Fruit fly (Drosophila melanogaster) whole organism, embryonic: ENCODE data around the gene DopEcR.

Source experiments
- Abd-B ChIP-seq: fragments of 200-800 bp; sonication (Bioruptor generic); optimal IDR thresholded peaks from 2 replicates; lab custom pipeline; 2018; ENCODE audit warnings: missing biosample characterization, mild to moderate bottlenecking, missing genetic modification characterization, moderate library complexity
- Adf1 ChIP-seq: fragments of 200-800 bp; sonication (Bioruptor generic); IDR thresholded peaks from 2 replicates; pipeline ENCODE4 v1.3.6; 2022; ENCODE audit warnings: missing biosample characterization, missing genetic modification characterization
- BtbVII ChIP-seq: fragments of 200-800 bp; sonication (Bioruptor generic); optimal IDR thresholded peaks from 3 replicates; lab custom pipeline; 2017; ENCODE audit warnings: missing biosample characterization, mild to moderate bottlenecking, missing genetic modification characterization
- C15 ChIP-seq: fragments of 200-800 bp; sonication (Bioruptor generic); IDR thresholded peaks from 3 replicates; pipeline ENCODE4 v1.3.6; 2022; ENCODE audit warnings: missing biosample characterization, missing genetic modification characterization
- CG10366 ChIP-seq: fragments of 200-800 bp; sonication (Bioruptor generic); IDR thresholded peaks from 2 replicates; pipeline ENCODE4 v1.3.6; 2022; ENCODE audit warnings: missing biosample characterization, missing genetic modification characterization
- CG10462 ChIP-seq: fragments of 200-800 bp; sonication (Bioruptor generic); optimal IDR thresholded peaks from 2 replicates; lab custom pipeline; 2016; ENCODE audit warnings: missing biosample characterization, missing genetic modification characterization
- CG10543 ChIP-seq: fragments of 200-800 bp; sonication (Bioruptor generic); optimal IDR thresholded peaks from 3 replicates; lab custom pipeline; 2017; ENCODE audit warnings: missing biosample characterization, mild to moderate bottlenecking, missing genetic modification characterization, moderate library complexity
- CG11247 ChIP-seq: fragments of 200-800 bp; sonication (Bioruptor generic); IDR thresholded peaks from 2 replicates; pipeline ENCODE4 v1.3.6; 2022; ENCODE audit warnings: missing biosample characterization, missing genetic modification characterization
- CG11398 ChIP-seq: fragments of 200-800 bp; sonication (Bioruptor generic); optimal IDR thresholded peaks from 2 replicates; lab custom pipeline; 2016; ENCODE audit warnings: missing biosample characterization, missing genetic modification characterization
- CG14050 ChIP-seq: fragments of 200-800 bp; sonication (Bioruptor generic); IDR thresholded peaks from 3 replicates; pipeline ENCODE4 v1.3.6; 2022; ENCODE audit warnings: missing biosample characterization, missing genetic modification characterization
- CG1529 ChIP-seq: fragments of 200-800 bp; sonication (Bioruptor generic); optimal IDR thresholded peaks from 3 replicates; lab custom pipeline; 2018; ENCODE audit warnings: missing biosample characterization, missing genetic modification characterization
- CG18011 ChIP-seq: fragments of 200-800 bp; sonication (Bioruptor generic); optimal IDR thresholded peaks from 2 replicates; lab custom pipeline; 2017; ENCODE audit warnings: missing biosample characterization, missing genetic modification characterization, mild to moderate bottlenecking, moderate library complexity, missing genotype
- CG2678 ChIP-seq: fragments of 200-800 bp; sonication (Bioruptor generic); optimal IDR thresholded peaks from 3 replicates; lab custom pipeline; 2019; ENCODE audit warnings: missing biosample characterization, mild to moderate bottlenecking, missing genetic modification characterization, moderate library complexity
- CG2712 ChIP-seq: fragments of 200-800 bp; optimal IDR thresholded peaks from 3 replicates; lab custom pipeline; 2019; ENCODE audit warnings: missing biosample characterization, mild to moderate bottlenecking, missing genetic modification characterization, moderate library complexity
- CG2875 ChIP-seq: fragments of 200-800 bp; sonication (Bioruptor generic); optimal IDR thresholded peaks from 2 replicates; lab custom pipeline; 2017; ENCODE audit warnings: missing biosample characterization, mild to moderate bottlenecking, missing genetic modification characterization, missing genetic modification reagents
- CG3847 ChIP-seq: fragments of 200-800 bp; sonication (Bioruptor generic); IDR thresholded peaks from 2 replicates; pipeline ENCODE4 v1.3.6; 2022; ENCODE audit warnings: missing biosample characterization, missing genetic modification characterization
- CG4820 ChIP-seq: fragments of 200-800 bp; sonication (Bioruptor generic); optimal IDR thresholded peaks from 3 replicates; lab custom pipeline; 2016; ENCODE audit warnings: missing biosample characterization, missing genetic modification characterization
- CG7556 ChIP-seq: fragments of 200-800 bp; sonication (Bioruptor generic); optimal IDR thresholded peaks from 2 replicates; lab custom pipeline; 2017; ENCODE audit warnings: missing biosample characterization, mild to moderate bottlenecking, missing genetic modification characterization
- CG7987 ChIP-seq: fragments of 200-800 bp; sonication (Bioruptor generic); optimal IDR thresholded peaks from 2 replicates; lab custom pipeline; 2018; ENCODE audit warnings: missing biosample characterization, mild to moderate bottlenecking, missing genetic modification characterization, moderate library complexity
- CG8290 ChIP-seq, 3 experiments: fragments of 200-800 bp; sonication (Bioruptor generic); optimal IDR thresholded peaks; 2 replicates each; lab custom pipeline; 2016 to 2019; ENCODE audit warnings: missing biosample characterization in 3 of 3, missing genetic modification characterization in 3 of 3, mild to moderate bottlenecking in 2 of 3, moderate library complexity in 1 of 3
- CG9817 ChIP-seq: fragments of 200-800 bp; sonication (Bioruptor generic); optimal IDR thresholded peaks from 2 replicates; lab custom pipeline; 2018; ENCODE audit warnings: missing biosample characterization, mild to moderate bottlenecking, missing genetic modification characterization, moderate library complexity
- Camta ChIP-seq: fragments of 200-800 bp; sonication (Bioruptor generic); optimal IDR thresholded peaks from 2 replicates; lab custom pipeline; 2016; ENCODE audit warnings: missing biosample characterization, missing genetic modification characterization
- Dip3 ChIP-seq: fragments of 200-800 bp; sonication (Bioruptor generic); optimal IDR thresholded peaks from 3 replicates; lab custom pipeline; 2016; ENCODE audit warnings: missing biosample characterization, missing genetic modification characterization
- GATAe ChIP-seq: fragments of 200-800 bp; sonication (Bioruptor generic); conservative IDR thresholded peaks from 2 replicates; pipeline ENCODE4 v1.3.6; 2022; ENCODE audit warnings: missing biosample characterization, missing genetic modification characterization
- Gsc ChIP-seq: fragments of 200-800 bp; sonication (Bioruptor generic); IDR thresholded peaks from 2 replicates; pipeline ENCODE4 v1.3.6; 2022; ENCODE audit warnings: missing biosample characterization, missing genetic modification characterization
- Hand ChIP-seq: fragments of 200-800 bp; sonication (Bioruptor generic); optimal IDR thresholded peaks from 2 replicates; lab custom pipeline; 2017; ENCODE audit warnings: mild to moderate bottlenecking, missing biosample characterization, missing genetic modification reagents, missing genetic modification characterization
- Hr78 ChIP-seq, 2 experiments: fragments of 200-800 bp in 1 of 2; fragments of >200 bp in 1 of 2; sonication (Bioruptor generic) in 1 of 2; optimal IDR thresholded peaks; 2 replicates each; lab custom pipeline; 2017 to 2019; ENCODE audit warnings: missing biosample characterization in 2 of 2, missing genetic modification characterization in 2 of 2, mild to moderate bottlenecking in 1 of 2, moderate library complexity in 1 of 2
- Lhr ChIP-seq: fragments of 200-800 bp; sonication (Bioruptor generic); optimal IDR thresholded peaks from 3 replicates; lab custom pipeline; 2017; ENCODE audit warnings: mild to moderate bottlenecking, missing biosample characterization, missing genetic modification reagents, missing genetic modification characterization
- PHDP ChIP-seq: fragments of 200-800 bp; sonication (Bioruptor generic); optimal IDR thresholded peaks from 3 replicates; lab custom pipeline; 2018; ENCODE audit warnings: missing biosample characterization, mild to moderate bottlenecking, missing genetic modification characterization, moderate library complexity
- Usf ChIP-seq: fragments of 200-800 bp; sonication (Bioruptor generic); optimal IDR thresholded peaks from 2 replicates; lab custom pipeline; 2017; ENCODE audit warnings: missing genotype, missing biosample characterization, missing genetic modification characterization
- Xrp1 ChIP-seq: fragments of 200-800 bp; sonication (Bioruptor generic); IDR thresholded peaks from 2 replicates; pipeline ENCODE4 v1.3.6; 2022; ENCODE audit warnings: missing biosample characterization, missing genetic modification characterization
- ara ChIP-seq: fragments of 200-800 bp; sonication (Bioruptor generic); IDR thresholded peaks from 2 replicates; pipeline ENCODE4 v1.3.6; 2022; ENCODE audit warnings: missing biosample characterization, missing genetic modification characterization
- crol ChIP-seq: fragments of 200-800 bp; sonication (Bioruptor generic); IDR thresholded peaks from 2 replicates; pipeline ENCODE4 v1.3.6; 2022; ENCODE audit warnings: missing biosample characterization, missing genetic modification characterization
- ewg ChIP-seq: fragments of 200-800 bp; sonication (Bioruptor generic); optimal IDR thresholded peaks from 3 replicates; lab custom pipeline; 2017; ENCODE audit warnings: mild to moderate bottlenecking, missing biosample characterization, missing genetic modification reagents, missing genetic modification characterization
- fu2 ChIP-seq: fragments of 200-800 bp; sonication (Bioruptor generic); optimal IDR thresholded peaks from 2 replicates; lab custom pipeline; 2016; ENCODE audit warnings: missing biosample characterization, missing genetic modification characterization
- hbn ChIP-seq: fragments of 200-800 bp; sonication (Bioruptor generic); IDR thresholded peaks from 2 replicates; pipeline ENCODE4 v1.3.6; 2022; ENCODE audit warnings: missing biosample characterization, missing genetic modification characterization; ENCODE audit not compliant: partially characterized antibody
- kah ChIP-seq: fragments of 200-800 bp; sonication (Bioruptor generic); optimal IDR thresholded peaks from 2 replicates; lab custom pipeline; 2018; ENCODE audit warnings: missing biosample characterization, mild to moderate bottlenecking, missing genetic modification characterization
- kay ChIP-seq: fragments of 200-800 bp; sonication (Bioruptor generic); optimal IDR thresholded peaks from 2 replicates; lab custom pipeline; 2016; ENCODE audit warnings: missing biosample characterization, missing genetic modification characterization
- knrl ChIP-seq: fragments of 200-800 bp; sonication (Bioruptor generic); IDR thresholded peaks from 3 replicates; pipeline ENCODE4 v1.3.6; 2022; ENCODE audit warnings: missing biosample characterization, missing genetic modification characterization; ENCODE audit not compliant: partially characterized antibody
- lab ChIP-seq: fragments of 200-800 bp; sonication (Bioruptor generic); optimal IDR thresholded peaks from 3 replicates; lab custom pipeline; 2017; ENCODE audit warnings: missing biosample characterization, missing genetic modification characterization, mild to moderate bottlenecking, moderate library complexity, missing genetic modification reagents
- nerfin-1 ChIP-seq: fragments of 200-800 bp; sonication (Bioruptor generic); optimal IDR thresholded peaks from 3 replicates; lab custom pipeline; 2019; ENCODE audit warnings: missing biosample characterization, mild to moderate bottlenecking, missing genetic modification characterization, moderate library complexity
- prd ChIP-seq, 3 experiments: fragments of >200 bp in 2 of 3; fragments of 200-800 bp in 1 of 3; sonication (Bioruptor generic) in 1 of 3; optimal IDR thresholded peaks in 2 of 3; IDR thresholded peaks in 1 of 3; 2 replicates in 2 of 3; 3 replicates in 1 of 3; pipeline versions ENCODE4 v1.3.6 to Lab custom; 2017 to 2022; ENCODE audit warnings: missing biosample characterization in 1 of 3, missing genetic modification characterization in 1 of 3
- sisA ChIP-seq: fragments of 200-800 bp; sonication (Bioruptor generic); IDR thresholded peaks from 2 replicates; pipeline ENCODE4 v1.3.6; 2022; ENCODE audit warnings: missing biosample characterization, missing genetic modification characterization
- sna ChIP-seq: fragments of 200-800 bp; sonication (Bioruptor generic); IDR thresholded peaks from 2 replicates; pipeline ENCODE4 v1.3.6; 2022; ENCODE audit warnings: missing biosample characterization, missing genetic modification characterization; ENCODE audit not compliant: partially characterized antibody
- tup ChIP-seq: fragments of 200-800 bp; sonication (Bioruptor generic); optimal IDR thresholded peaks from 2 replicates; lab custom pipeline; 2016; ENCODE audit warnings: missing biosample characterization, mild to moderate bottlenecking, missing genetic modification characterization, moderate library complexity
- wek ChIP-seq: fragments of 200-800 bp; sonication (Bioruptor generic); optimal IDR thresholded peaks from 3 replicates; lab custom pipeline; 2018; ENCODE audit warnings: missing biosample characterization, mild to moderate bottlenecking, missing genetic modification characterization, moderate library complexity
- zf30C ChIP-seq: fragments of 200-800 bp; sonication (Bioruptor generic); optimal IDR thresholded peaks from 3 replicates; lab custom pipeline; 2018; ENCODE audit warnings: missing biosample characterization, mild to moderate bottlenecking, missing genetic modification characterization

The DopEcR gene

DNA sequence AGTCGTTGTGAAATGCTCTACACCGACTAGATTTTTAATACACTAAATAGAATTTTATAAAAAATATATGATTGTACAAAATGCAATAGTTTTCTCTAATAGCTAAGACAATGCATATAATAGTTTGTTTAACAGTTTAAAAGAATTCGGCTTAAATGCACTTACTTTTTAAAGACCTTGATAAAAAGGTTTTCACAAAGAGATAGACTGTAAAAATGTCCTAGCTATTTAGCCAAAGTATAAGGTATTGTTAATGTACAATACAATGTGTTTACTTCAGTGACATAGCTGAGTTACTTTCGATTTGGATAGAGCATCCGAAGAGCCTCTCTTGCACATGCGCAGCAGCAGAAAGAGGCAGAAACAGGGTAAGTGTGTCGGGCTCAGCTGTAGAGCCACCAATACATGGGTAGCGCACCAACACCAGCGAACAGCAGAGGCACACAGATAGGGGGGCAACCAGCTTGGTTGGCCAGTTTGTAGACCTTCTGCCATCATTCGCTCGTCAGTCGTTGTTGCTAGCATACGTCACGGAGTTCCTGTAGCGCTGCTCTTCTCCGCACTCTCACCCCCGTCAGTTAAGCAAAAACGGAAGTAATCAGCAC is 26.6 kb upstream of the DopEcR start, which contains the start of gene TP53INP (continued):
- TF ChIP-seq nerfin-1 (peak; percentile 82), sna (no peak), CG18011 (GFP tag; lab: Kevin White, UChicago) (peak; percentile 60), CG9817 (tag; lab: Kevin White, UChicago) (peak; percentile 83), crol (GFP tag; lab: Robert Waterston, UW) (0 out of 2 replicates have a peak, but pooled peaks have one; percentile 31), PHDP (tag; lab: Kevin White, UChicago) (peak; percentile 88), Hr78 (GFP tag; optimal IDR thresholded peaks at IDR 0.05; lab: Kevin White, UChicago) (peak in 1 of 2 experiments; percentile 68), CG7556 (GFP tag; lab: Kevin White, UChicago) (peak; percentile 96), kay (GFP tag; lab: Kevin White, UChicago) (peak; percentile 72), knrl (GFP tag; lab: Robert Waterston, UW) (no peak), Gsc (GFP tag; lab: Robert Waterston, UW) (no peak), CG14050 (peak; percentile 54), CG10366 (GFP tag; lab: Robert Waterston, UW) (peak; percentile 51), CG8290 (GFP tag; optimal IDR thresholded peaks at IDR 0.05; lab: Kevin White, UChicago) (peak; percentile 65), CG8290 (tag; optimal IDR thresholded peaks at IDR 0.05; lab: Kevin White, UChicago) (peak; percentile 24 to 64), kah (GFP tag; lab: Kevin White, UChicago) (peak; percentile 64), C15 (GFP tag; lab: Robert Waterston, UW) (no peak), Camta (GFP tag; lab: Kevin White, UChicago) (peak; percentile 60), GATAe (GFP tag; lab: Robert Waterston, UW) (no peak), hbn (GFP tag; lab: Robert Waterston, UW) (no peak), ara (no peak), fu2 (peak; percentile 10), CG2678 (peak; percentile 95), Usf (GFP tag; lab: Kevin White, UChicago) (peak; percentile 74), CG3847 (peak; percentile 67), CG11398 (GFP tag; lab: Kevin White, UChicago) (peak; percentile 47), Lhr (GFP tag; lab: Kevin White, UChicago) (peak; percentile 64), CG11247 (GFP tag; lab: Robert Waterston, UW) (0 out of 2 replicates have a peak, but pooled peaks have one; percentile 28), lab (GFP tag; lab: Kevin White, UChicago) (peak; percentile 87), Abd-B (GFP tag; lab: Kevin White, UChicago) (peak; percentile 88), sisA (peak; percentile 77; the same call in 1 of the 2 replicates), CG4820 (GFP tag; lab: Kevin White, UChicago) (peak; percentile 84), CG1529 (GFP tag; lab: Kevin White, UChicago) (peak; percentile 83), CG2712 (peak; percentile 93), Adf1 (GFP tag; lab: Robert Waterston, UW) (peak; percentile 28; the same call in 1 of the 2 replicates), prd (optimal IDR thresholded peaks at IDR 0.05; lab: Kevin White, UChicago) (no peak), prd (GFP tag; IDR thresholded peaks at IDR 0.05; lab: Robert Waterston, UW) (peak; percentile 82), ewg (GFP tag; lab: Kevin White, UChicago) (peak; percentile 96), zf30C (GFP tag; lab: Kevin White, UChicago) (no peak), wek (peak; percentile 58), CG7987 (peak; percentile 47), CG10543 (GFP tag; lab: Kevin White, UChicago) (peak; percentile 89), Dip3 (GFP tag; lab: Kevin White, UChicago) (peak; percentile 48), BtbVII (GFP tag; lab: Kevin White, UChicago) (peak; percentile 87), Hand (GFP tag; lab: Kevin White, UChicago) (peak; percentile 87), Xrp1 (GFP tag; lab: Robert Waterston, UW) (peak; percentile 84), CG2875 (GFP tag; lab: Kevin White, UChicago) (peak; percentile 80), CG10462 (GFP tag; lab: Kevin White, UChicago) (peak; percentile 84), tup (GFP tag; lab: Kevin White, UChicago) (peak; percentile 31)
